Worm (Caenorhabditis elegans) whole organism, L4/young adult: ENCODE results near the gene Y116A8C.469.

Experiments used
- dao-5 ChIP-seq: sonication (generic microtip); optimal IDR thresholded peaks from 2 replicates; lab custom pipeline; 2016; ENCODE audit warnings: missing genotype, missing genetic modification characterization, moderate library complexity, missing compliant biosample characterization
- him-1 ChIP-seq: sonication (generic microtip); optimal IDR thresholded peaks from 2 replicates; lab custom pipeline; 2016; ENCODE audit warnings: missing genotype, missing genetic modification reagents, missing genetic modification characterization, missing compliant biosample characterization

ce11 chrIV:16931077-16931476 is 13.3 kb upstream of the Y116A8C.469 start, which contains the start of gene Y116A8C.49:
- TF ChIP-seq him-1 (tag; lab: Kevin White, UChicago) (no peak), dao-5 (tag; lab: Kevin White, UChicago) (no peak)
